Fruit fly (Drosophila melanogaster) whole organism, prepupa: ENCODE data around the gene GV1.

Source experiments
- CG10631 ChIP-seq: fragments of 200-800 bp; sonication (Bioruptor generic); optimal IDR thresholded peaks from 2 replicates; lab custom pipeline; 2016; ENCODE audit warnings: missing biosample characterization, missing genetic modification characterization
- CG10669 ChIP-seq: fragments of 200-800 bp; sonication (Bioruptor generic); optimal IDR thresholded peaks from 3 replicates; lab custom pipeline; 2018; ENCODE audit warnings: missing biosample characterization, mild to moderate bottlenecking, missing genetic modification characterization, moderate library complexity
- CG11294 ChIP-seq: fragments of 200-800 bp; sonication (Bioruptor generic); IDR thresholded peaks from 2 replicates; pipeline ENCODE4 v1.3.6; 2022; ENCODE audit warnings: missing biosample characterization, missing genetic modification characterization
- CG11762 ChIP-seq: fragments of 200-800 bp; sonication (Bioruptor generic); optimal IDR thresholded peaks from 3 replicates; lab custom pipeline; 2016; ENCODE audit warnings: missing biosample characterization, missing genetic modification characterization; ENCODE audit not compliant: insufficient read depth
- CG11902 ChIP-seq: fragments of 200-800 bp; sonication (Bioruptor generic); optimal IDR thresholded peaks from 3 replicates; lab custom pipeline; 2016; ENCODE audit warnings: missing biosample characterization, missing genetic modification characterization
- CG1621 ChIP-seq: fragments of 200-800 bp; sonication (Bioruptor generic); optimal IDR thresholded peaks from 3 replicates; lab custom pipeline; 2018; ENCODE audit warnings: missing biosample characterization, mild to moderate bottlenecking, missing genetic modification characterization
- CG16779 ChIP-seq: fragments of 200-800 bp; sonication (Bioruptor generic); optimal IDR thresholded peaks from 3 replicates; lab custom pipeline; 2017; ENCODE audit warnings: missing biosample characterization, mild to moderate bottlenecking, missing genetic modification characterization
- CG32006 ChIP-seq: fragments of 200-800 bp; sonication (Bioruptor generic); optimal IDR thresholded peaks from 3 replicates; lab custom pipeline; 2017; ENCODE audit warnings: missing biosample characterization, mild to moderate bottlenecking, missing genetic modification characterization
- CG3919 ChIP-seq: fragments of 200-800 bp; sonication (Bioruptor generic); optimal IDR thresholded peaks from 3 replicates; lab custom pipeline; 2016; ENCODE audit warnings: missing biosample characterization, missing genetic modification characterization
- CG4318 ChIP-seq: fragments of 200-800 bp; sonication (Bioruptor generic); optimal IDR thresholded peaks from 3 replicates; lab custom pipeline; 2017; ENCODE audit warnings: missing biosample characterization, mild to moderate bottlenecking, missing genetic modification characterization
- CG6163 ChIP-seq: fragments of 200-800 bp; sonication (Bioruptor generic); IDR thresholded peaks from 3 replicates; pipeline ENCODE4 v1.3.6; 2022; ENCODE audit warnings: missing biosample characterization, missing genetic modification characterization
- CG8119 ChIP-seq: fragments of 200-800 bp; sonication (Bioruptor generic); IDR thresholded peaks from 3 replicates; pipeline ENCODE4 v1.3.6; 2022; ENCODE audit warnings: missing biosample characterization, missing genetic modification characterization
- CG8632 ChIP-seq: fragments of 200-800 bp; sonication (Bioruptor generic); optimal IDR thresholded peaks from 3 replicates; lab custom pipeline; 2016; ENCODE audit warnings: missing biosample characterization, missing genetic modification characterization
- CG9139 ChIP-seq: fragments of 200-800 bp; sonication (Bioruptor generic); optimal IDR thresholded peaks from 3 replicates; lab custom pipeline; 2017; ENCODE audit warnings: missing biosample characterization, mild to moderate bottlenecking, missing genetic modification characterization
- Eip75B ChIP-seq: fragments of 200-800 bp; sonication (Bioruptor generic); optimal IDR thresholded peaks from 3 replicates; lab custom pipeline; 2016; ENCODE audit warnings: missing biosample characterization, missing genetic modification characterization
- Eip93F ChIP-seq: fragments of 200-800 bp; sonication (Bioruptor generic); optimal IDR thresholded peaks from 2 replicates; lab custom pipeline; 2016; ENCODE audit warnings: missing biosample characterization, mild to moderate bottlenecking, missing genetic modification characterization
- Ets21C ChIP-seq: fragments of 200-800 bp; sonication (Bioruptor generic); optimal IDR thresholded peaks from 3 replicates; lab custom pipeline; 2016; ENCODE audit warnings: missing biosample characterization, missing genetic modification characterization
- Ets96B ChIP-seq: fragments of 200-800 bp; optimal IDR thresholded peaks from 2 replicates; lab custom pipeline; 2019; ENCODE audit warnings: missing biosample characterization, mild to moderate bottlenecking, missing genetic modification characterization, moderate library complexity
- Hr38 ChIP-seq: sonication (Bioruptor generic); optimal IDR thresholded peaks from 2 replicates; lab custom pipeline; 2016; ENCODE audit warnings: missing biosample characterization, missing genetic modification characterization
- Hr39 ChIP-seq: fragments of 200-800 bp; sonication (Bioruptor generic); optimal IDR thresholded peaks from 2 replicates; lab custom pipeline; 2016; ENCODE audit warnings: missing biosample characterization, missing genetic modification characterization
- Met ChIP-seq: fragments of 200-800 bp; sonication (Bioruptor generic); optimal IDR thresholded peaks from 3 replicates; lab custom pipeline; 2016; ENCODE audit warnings: missing biosample characterization, missing genetic modification characterization
- OdsH ChIP-seq: fragments of 200-800 bp; sonication (Bioruptor generic); optimal IDR thresholded peaks from 3 replicates; lab custom pipeline; 2016; ENCODE audit warnings: missing biosample characterization, missing genetic modification characterization
- Smox ChIP-seq: fragments of 200-800 bp; sonication (Bioruptor generic); optimal IDR thresholded peaks from 3 replicates; lab custom pipeline; 2016; ENCODE audit warnings: missing biosample characterization, missing genetic modification characterization
- Sox102F ChIP-seq: fragments of 200-800 bp; sonication (Bioruptor generic); optimal IDR thresholded peaks from 2 replicates; lab custom pipeline; 2016; ENCODE audit warnings: missing biosample characterization, mild to moderate bottlenecking, missing genetic modification characterization
- Sox14 ChIP-seq: fragments of 200-800 bp; sonication (Bioruptor generic); optimal IDR thresholded peaks from 3 replicates; lab custom pipeline; 2016; ENCODE audit warnings: missing biosample characterization, missing genetic modification characterization
- acj6 ChIP-seq: fragments of 200-800 bp; sonication (Bioruptor generic); optimal IDR thresholded peaks from 3 replicates; lab custom pipeline; 2016; ENCODE audit warnings: missing biosample characterization, missing genetic modification characterization
- cyc ChIP-seq: fragments of 200-800 bp; sonication (Bioruptor generic); optimal IDR thresholded peaks from 3 replicates; lab custom pipeline; 2016; ENCODE audit warnings: missing biosample characterization, missing genetic modification characterization
- dac ChIP-seq: fragments of 200-800 bp; sonication (Bioruptor generic); optimal IDR thresholded peaks from 2 replicates; lab custom pipeline; 2017; ENCODE audit warnings: missing biosample characterization, mild to moderate bottlenecking, missing genetic modification characterization
- dsx ChIP-seq: fragments of 200-800 bp; optimal IDR thresholded peaks from 3 replicates; lab custom pipeline; 2019; ENCODE audit warnings: missing biosample characterization, mild to moderate bottlenecking, missing genetic modification characterization, moderate library complexity; ENCODE audit not compliant: poor library complexity, severe bottlenecking
- esn ChIP-seq: fragments of 200-800 bp; sonication (Bioruptor generic); optimal IDR thresholded peaks from 2 replicates; lab custom pipeline; 2016; ENCODE audit warnings: missing biosample characterization, mild to moderate bottlenecking, missing genetic modification characterization, moderate library complexity
- fd85E ChIP-seq: fragments of 200-800 bp; sonication (Bioruptor generic); optimal IDR thresholded peaks from 3 replicates; lab custom pipeline; 2016; ENCODE audit warnings: missing biosample characterization, missing genetic modification characterization
- fkh ChIP-seq: fragments of 200-800 bp; sonication (Bioruptor generic); optimal IDR thresholded peaks from 3 replicates; lab custom pipeline; 2017; ENCODE audit warnings: missing biosample characterization, mild to moderate bottlenecking, missing genetic modification characterization, moderate library complexity
- salr ChIP-seq, 2 experiments: fragments of 200-800 bp; sonication (Bioruptor generic); optimal IDR thresholded peaks; 3 replicates each; lab custom pipeline; 2016 to 2018; ENCODE audit warnings: missing biosample characterization in 2 of 2, missing genetic modification characterization in 2 of 2, mild to moderate bottlenecking in 1 of 2
- ss ChIP-seq, 2 experiments: fragments of 200-800 bp; sonication (Bioruptor generic); optimal IDR thresholded peaks; 2 replicates in 1 of 2; 3 replicates in 1 of 2; lab custom pipeline; 2017 to 2018; ENCODE audit warnings: mild to moderate bottlenecking in 2 of 2, missing biosample characterization in 2 of 2, missing genetic modification characterization in 2 of 2, moderate library complexity in 1 of 2
- topi ChIP-seq: fragments of 200-800 bp; sonication (Bioruptor generic); optimal IDR thresholded peaks from 3 replicates; lab custom pipeline; 2016; ENCODE audit warnings: missing biosample characterization, missing genetic modification characterization

Gene GV1

DNA sequence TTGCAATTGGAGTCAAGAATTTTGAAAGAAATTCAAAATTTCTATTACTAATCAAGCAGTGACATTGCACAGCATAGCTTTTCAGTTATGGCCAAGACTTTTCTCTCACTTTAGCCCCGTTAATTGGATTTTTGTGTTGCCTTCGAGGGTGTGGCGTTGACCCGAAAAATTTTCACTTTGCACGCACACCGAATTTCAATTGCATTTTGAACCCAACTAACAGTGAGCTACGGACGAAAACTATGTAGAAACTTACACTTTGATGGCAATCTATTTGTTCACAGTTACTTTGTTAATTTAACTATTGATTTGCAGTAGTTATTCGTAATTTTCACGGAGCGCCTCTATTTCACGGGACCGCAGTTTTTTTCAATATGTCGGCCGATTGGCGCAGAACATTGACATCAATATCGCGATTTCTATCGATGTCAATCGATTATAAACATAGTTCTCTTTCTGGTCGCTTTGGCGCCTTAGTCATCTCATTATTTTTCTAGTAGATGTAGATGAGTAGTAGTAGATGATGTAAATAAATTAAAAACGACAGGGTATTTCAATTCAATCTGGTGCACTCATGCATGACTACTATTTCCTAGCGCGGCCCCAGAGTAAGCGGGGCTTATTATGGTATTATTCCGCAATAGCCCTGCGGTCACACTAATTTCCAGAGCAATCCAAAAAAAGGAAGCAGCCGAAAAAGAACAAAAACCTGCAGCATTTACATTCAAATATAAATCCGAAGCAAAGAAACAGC, 15.3 kb upstream of the GV1 start, which contains the start of the genes alpha-Spec, dlt and Cdc37 (continued):
- TF ChIP-seq Met = no peak
- TF ChIP-seq salr (GFP tag; optimal IDR thresholded peaks at IDR 0.05; lab: Kevin White, UChicago) = peak in 1 of 2 experiments; percentile 3
- no peak for TF ChIP-seq Eip75B (GFP tag; lab: Kevin White, UChicago)
- TF ChIP-seq CG32006 (GFP tag; lab: Kevin White, UChicago) = no peak
- TF ChIP-seq CG4318 (GFP tag; lab: Kevin White, UChicago) = no peak
- no peak for TF ChIP-seq CG8632 (GFP tag; lab: Kevin White, UChicago)
- TF ChIP-seq acj6 (GFP tag; lab: Kevin White, UChicago) = no peak
- TF ChIP-seq CG1621 (tag; lab: Kevin White, UChicago) = peak; percentile 42
- no peak for TF ChIP-seq CG3919 (GFP tag; lab: Kevin White, UChicago)

DNA sequence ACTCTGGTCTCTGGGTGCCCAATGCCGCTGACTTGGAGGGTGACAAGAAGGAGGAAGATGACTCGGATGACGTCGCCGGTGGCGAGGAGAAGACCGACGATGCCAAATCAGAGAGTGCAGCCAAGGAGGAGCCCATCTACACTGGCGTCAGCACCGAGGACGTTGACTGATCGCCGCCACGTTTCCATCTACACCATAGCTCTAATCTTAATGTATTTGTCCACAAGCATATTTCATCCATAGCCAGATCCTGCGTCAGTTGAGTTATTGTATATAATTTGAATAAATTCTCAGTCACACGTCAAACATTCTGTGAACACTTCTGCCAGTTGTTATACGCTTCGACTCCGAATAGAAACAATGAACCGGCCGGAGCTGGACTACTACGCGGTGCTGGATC, 13.4 kb upstream of the GV1 start, which contains the start of gene CG12020:
CG12020 (plus strand) TSS at position 301 of the 400 bp plus-strand sequence.
- TF ChIP-seq Ets21C (GFP tag; lab: Kevin White, UChicago) = no peak
- TF ChIP-seq cyc = no peak
- no peak for TF ChIP-seq Ets96B (tag; lab: Kevin White, UChicago)
- TF ChIP-seq Hr39 (GFP tag; lab: Kevin White, UChicago) = no peak
- TF ChIP-seq CG11762 (GFP tag; lab: Kevin White, UChicago) = no peak
- TF ChIP-seq fd85E (GFP tag; lab: Kevin White, UChicago) = no peak
- no peak for TF ChIP-seq topi
- no peak for TF ChIP-seq ss (GFP tag; optimal IDR thresholded peaks at IDR 0.05; lab: Kevin White, UChicago)
- TF ChIP-seq fkh (GFP tag; lab: Kevin White, UChicago) = no peak
- no peak for TF ChIP-seq CG3919 (GFP tag; lab: Kevin White, UChicago)

DNA sequence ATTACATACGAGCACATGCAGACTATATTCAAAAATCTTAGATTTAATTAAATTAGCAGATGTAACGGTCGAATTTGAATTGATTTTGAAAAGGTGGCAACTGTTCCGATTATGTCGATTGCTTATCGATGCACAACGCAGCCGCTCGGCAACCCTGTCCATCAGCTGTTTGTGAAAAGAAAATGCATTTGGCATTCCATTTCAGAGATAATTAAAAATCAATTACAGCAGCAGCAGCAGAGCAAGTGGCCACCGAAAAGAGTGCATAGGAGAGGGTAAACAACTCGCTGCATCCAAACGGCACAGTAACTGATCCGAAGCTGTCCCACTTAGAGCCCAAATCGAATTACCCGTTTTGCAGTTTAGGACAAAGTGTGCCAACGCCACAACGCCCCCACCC, 11.7 kb upstream of the GV1 start, which contains the start of gene Patj:
Patj (plus strand) TSS at position 155 of the 400 bp plus-strand sequence.
- TF ChIP-seq Smox (GFP tag; lab: Kevin White, UChicago) (no peak), CG16779 (tag; lab: Kevin White, UChicago) (no peak), dsx (GFP tag; lab: Kevin White, UChicago) (no peak), Sox14 (GFP tag; lab: Kevin White, UChicago) (no peak), ss (GFP tag; optimal IDR thresholded peaks at IDR 0.05; lab: Kevin White, UChicago) (no peak), Hr38 (GFP tag; lab: Kevin White, UChicago) (no peak), Eip93F (GFP tag; lab: Kevin White, UChicago) (no peak), CG10631 (GFP tag; lab: Kevin White, UChicago) (no peak), CG10669 (GFP tag; lab: Kevin White, UChicago) (no peak), fd85E (GFP tag; lab: Kevin White, UChicago) (no peak), CG11294 (GFP tag; lab: Robert Waterston, UW) (no peak), acj6 (GFP tag; lab: Kevin White, UChicago) (no peak), CG9139 (GFP tag; lab: Kevin White, UChicago) (no peak), CG6163 (GFP tag; lab: Robert Waterston, UW) (no peak), CG8119 (GFP tag; lab: Robert Waterston, UW) (no peak), OdsH (no peak), Ets96B (tag; lab: Kevin White, UChicago) (no peak), cyc (no peak)

DNA sequence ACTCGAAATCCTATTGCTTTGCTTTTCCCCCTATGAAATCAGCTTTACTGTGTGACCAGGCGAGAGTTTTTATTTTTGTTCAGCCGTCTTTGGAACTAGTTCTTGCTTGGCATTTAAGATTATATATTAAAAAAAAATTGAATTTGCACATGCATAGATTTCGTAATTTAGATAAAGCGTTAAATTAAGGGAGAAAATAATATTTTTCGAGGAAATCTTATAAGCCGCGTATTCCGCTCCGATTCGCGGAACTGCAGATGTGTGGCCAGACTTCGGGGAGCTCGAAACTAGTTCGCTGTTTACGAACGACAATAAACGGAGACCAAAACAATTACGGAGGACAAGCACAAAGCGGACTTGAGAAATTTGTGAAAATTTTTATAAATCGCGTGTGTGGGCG, 7.6 kb upstream of the GV1 start, which contains the start of the genes JTBR and CG42676:
JTBR (minus strand) TSS at position 55 of the 400 bp plus-strand sequence.
CG42676 (plus strand) TSS at position 306 of the 400 bp plus-strand sequence.
- no peak for TF ChIP-seq cyc
- peak; percentile 32 for TF ChIP-seq esn (GFP tag; lab: Kevin White, UChicago)
- peak; percentile 66 for TF ChIP-seq CG1621 (tag; lab: Kevin White, UChicago)
- no peak for TF ChIP-seq Sox102F (GFP tag; lab: Kevin White, UChicago)
- no peak for TF ChIP-seq dac (GFP tag; lab: Kevin White, UChicago)
- TF ChIP-seq CG11902 (GFP tag; lab: Kevin White, UChicago) = no peak
- TF ChIP-seq, all 60 proteins: peak for 2
